Worm (Caenorhabditis elegans) whole organism, L2 larva: ENCODE data around the gene dnj-17.

Experiments used
- C34F6.9 ChIP-seq: fragments of 150-350 bp; optimal IDR thresholded peaks from 2 replicates; lab custom pipeline; 2014; ENCODE audit warnings: missing biosample characterization, missing genetic modification characterization
- F13H6.1 ChIP-seq: sonication (generic microtip); optimal IDR thresholded peaks from 2 replicates; lab custom pipeline; 2016; ENCODE audit warnings: missing genetic modification characterization, missing compliant biosample characterization
- R02D3.7 ChIP-seq: fragments of 150-350 bp; optimal IDR thresholded peaks from 2 replicates; lab custom pipeline; 2014; ENCODE audit warnings: missing biosample characterization, missing genetic modification characterization
- Y55F3AM.14 ChIP-seq: fragments of 200-800 bp; sonication (Bioruptor generic); optimal IDR thresholded peaks from 2 replicates; lab custom pipeline; 2018; ENCODE audit warnings: mild to moderate bottlenecking, missing genetic modification characterization, missing compliant biosample characterization
- ZK546.5 ChIP-seq: sonication (generic microtip); optimal IDR thresholded peaks from 2 replicates; lab custom pipeline; 2017; ENCODE audit warnings: missing biosample characterization, missing genetic modification characterization
- alr-1 ChIP-seq: fragments of 150-350 bp; optimal IDR thresholded peaks from 2 replicates; lab custom pipeline; 2014; ENCODE audit warnings: missing biosample characterization, missing genetic modification characterization
- blmp-1 ChIP-seq: sonication (generic microtip); optimal IDR thresholded peaks from 2 replicates; lab custom pipeline; 2017; ENCODE audit warnings: missing genetic modification characterization, mild to moderate bottlenecking, missing compliant biosample characterization, antibody characterized with exemption, moderate library complexity; ENCODE audit not compliant: insufficient read depth
- ceh-16 ChIP-seq: fragments of 150-350 bp; optimal IDR thresholded peaks from 2 replicates; lab custom pipeline; 2014; ENCODE audit warnings: missing biosample characterization, missing genetic modification characterization
- ceh-82 ChIP-seq: fragments of 150-350 bp; optimal IDR thresholded peaks from 2 replicates; lab custom pipeline; 2014; ENCODE audit warnings: missing biosample characterization, missing genetic modification characterization
- crh-2 ChIP-seq: sonication (generic microtip); optimal IDR thresholded peaks from 2 replicates; lab custom pipeline; 2017; ENCODE audit warnings: missing biosample characterization, missing genetic modification characterization
- dmd-4 ChIP-seq: sonication (generic microtip); optimal IDR thresholded peaks from 2 replicates; lab custom pipeline; 2017; ENCODE audit warnings: missing biosample characterization, missing genetic modification characterization
- elt-3 ChIP-seq: sonication (generic microtip); optimal IDR thresholded peaks from 2 replicates; lab custom pipeline; 2017; ENCODE audit warnings: missing biosample characterization, missing genetic modification characterization
- fos-1 ChIP-seq: fragments of 150-350 bp; optimal IDR thresholded peaks from 2 replicates; lab custom pipeline; 2014; ENCODE audit warnings: missing biosample characterization, missing genetic modification characterization
- gmeb-1 ChIP-seq: fragments of 150-350 bp; optimal IDR thresholded peaks from 2 replicates; lab custom pipeline; 2014; ENCODE audit warnings: missing biosample characterization, missing genetic modification characterization
- lin-13 ChIP-seq: fragments of 150-350 bp; optimal IDR thresholded peaks from 2 replicates; lab custom pipeline; 2014; ENCODE audit warnings: missing biosample characterization, missing genetic modification reagents, missing genetic modification characterization
- lin-39 ChIP-seq: fragments of 150-350 bp; optimal IDR thresholded peaks from 2 replicates; lab custom pipeline; 2014; ENCODE audit warnings: missing biosample characterization, missing genetic modification reagents, missing genetic modification characterization
- mbf-1 ChIP-seq: sonication (generic microtip); optimal IDR thresholded peaks from 2 replicates; lab custom pipeline; 2017; ENCODE audit warnings: missing biosample characterization, missing genetic modification characterization
- mdl-1 ChIP-seq, 2 experiments: fragments of 150-350 bp in 1 of 2; sonication (generic microtip) in 1 of 2; optimal IDR thresholded peaks; 2 replicates each; lab custom pipeline; 2017; ENCODE audit warnings: missing biosample characterization in 2 of 2, missing genetic modification characterization in 2 of 2
- nhr-10 ChIP-seq: sonication (generic microtip); optimal IDR thresholded peaks from 2 replicates; lab custom pipeline; 2017; ENCODE audit warnings: missing biosample characterization, missing genetic modification characterization
- nhr-11 ChIP-seq: fragments of 150-350 bp; optimal IDR thresholded peaks from 2 replicates; lab custom pipeline; 2014; ENCODE audit warnings: missing biosample characterization, missing genetic modification characterization
- nhr-129 ChIP-seq: fragments of 150-350 bp; optimal IDR thresholded peaks from 2 replicates; lab custom pipeline; 2014; ENCODE audit warnings: missing biosample characterization, missing genetic modification characterization
- nhr-237 ChIP-seq: fragments of 150-350 bp; optimal IDR thresholded peaks from 2 replicates; lab custom pipeline; 2014; ENCODE audit warnings: missing biosample characterization, missing genetic modification characterization
- nhr-25 ChIP-seq: fragments of 150-350 bp; sonication (generic microtip); optimal IDR thresholded peaks from 3 replicates; lab custom pipeline; 2014; ENCODE audit warnings: missing biosample characterization, missing genetic modification characterization
- peb-1 ChIP-seq: fragments of 150-350 bp; optimal IDR thresholded peaks from 2 replicates; lab custom pipeline; 2014; ENCODE audit warnings: missing biosample characterization, missing genetic modification characterization
- sem-4 ChIP-seq: fragments of 150-350 bp; optimal IDR thresholded peaks from 2 replicates; lab custom pipeline; 2014; ENCODE audit warnings: missing biosample characterization, missing genetic modification reagents, missing genetic modification characterization
- sma-3 ChIP-seq: sonication (generic microtip); optimal IDR thresholded peaks from 2 replicates; lab custom pipeline; 2016; ENCODE audit warnings: missing genetic modification reagents, missing genetic modification characterization, missing compliant biosample characterization
- sma-9 ChIP-seq, 2 experiments: fragments of 150-350 bp in 1 of 2; sonication (generic microtip) in 1 of 2; optimal IDR thresholded peaks; 2 replicates each; lab custom pipeline; 2014 to 2016; ENCODE audit warnings: missing genetic modification characterization in 2 of 2, mild to moderate bottlenecking in 1 of 2, missing biosample characterization in 1 of 2, missing compliant biosample characterization in 1 of 2, missing genetic modification reagents in 1 of 2, moderate library complexity in 1 of 2
- snpc-4 ChIP-seq: fragments of 150-350 bp; optimal IDR thresholded peaks from 2 replicates; lab custom pipeline; 2014; ENCODE audit warnings: missing biosample characterization, missing genetic modification characterization
- unc-55 ChIP-seq: fragments of 150-350 bp; sonication (generic microtip); optimal IDR thresholded peaks from 3 replicates; lab custom pipeline; 2014; ENCODE audit warnings: missing biosample characterization, missing genetic modification reagents, missing genetic modification characterization
- zag-1 ChIP-seq: fragments of 150-350 bp; optimal IDR thresholded peaks from 2 replicates; lab custom pipeline; 2014; ENCODE audit warnings: missing biosample characterization, missing genetic modification characterization
- ztf-11 ChIP-seq: sonication (generic microtip); optimal IDR thresholded peaks from 2 replicates; lab custom pipeline; 2017; ENCODE audit warnings: missing biosample characterization, missing genetic modification characterization
- ztf-4 ChIP-seq: fragments of 150-350 bp; optimal IDR thresholded peaks from 2 replicates; lab custom pipeline; 2014; ENCODE audit warnings: missing biosample characterization, missing genetic modification characterization

Gene dnj-17

DNA sequence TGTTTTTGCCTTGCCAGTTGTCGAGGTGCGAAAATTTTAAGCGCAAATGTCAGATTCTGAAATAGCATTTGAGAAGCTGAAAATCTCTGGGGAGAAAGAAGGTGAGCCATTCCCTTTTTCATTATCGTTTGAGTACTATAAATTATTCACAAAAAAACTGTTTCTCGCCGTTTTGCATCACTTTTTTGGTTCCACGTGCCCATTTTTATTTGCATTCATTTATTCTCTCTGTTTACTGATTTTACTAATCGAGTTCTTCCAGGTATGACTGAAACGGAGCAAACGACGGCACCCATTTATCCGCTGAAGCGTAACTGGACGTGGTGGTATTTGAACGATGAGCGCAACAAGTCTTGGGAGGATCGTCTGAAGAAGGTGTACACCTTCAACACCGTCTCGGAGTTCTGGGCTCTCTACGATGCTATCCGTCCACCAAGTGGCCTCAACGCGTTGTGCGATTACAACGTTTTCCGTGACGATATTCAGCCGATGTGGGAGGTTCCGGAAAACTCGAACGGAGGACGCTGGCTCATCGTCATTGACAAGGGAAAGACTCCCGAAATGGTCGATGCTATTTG is 49.5 kb downstream of the dnj-17 start:
- TF ChIP-seq gmeb-1 (tag; lab: Kevin White, UChicago) (no peak), nhr-237 (tag; lab: Kevin White, UChicago) (no peak), unc-55 (GFP tag; lab: Kevin White, UChicago) (no peak), ceh-82 (tag; lab: Kevin White, UChicago) (no peak), fos-1 (tag; lab: Kevin White, UChicago) (no peak), ztf-4 (tag; lab: Kevin White, UChicago) (no peak), lin-13 (GFP tag; lab: Kevin White, UChicago) (no peak), dmd-4 (tag; lab: Kevin White, UChicago) (no peak), nhr-129 (tag; lab: Kevin White, UChicago) (no peak), elt-3 (tag; lab: Kevin White, UChicago) (no peak), sma-3 (GFP tag; lab: Kevin White, UChicago) (no peak), nhr-10 (tag; lab: Kevin White, UChicago) (no peak), R02D3.7 (tag; lab: Kevin White, UChicago) (no peak), lin-39 (no peak), nhr-11 (no peak), crh-2 (tag; lab: Kevin White, UChicago) (no peak)

DNA sequence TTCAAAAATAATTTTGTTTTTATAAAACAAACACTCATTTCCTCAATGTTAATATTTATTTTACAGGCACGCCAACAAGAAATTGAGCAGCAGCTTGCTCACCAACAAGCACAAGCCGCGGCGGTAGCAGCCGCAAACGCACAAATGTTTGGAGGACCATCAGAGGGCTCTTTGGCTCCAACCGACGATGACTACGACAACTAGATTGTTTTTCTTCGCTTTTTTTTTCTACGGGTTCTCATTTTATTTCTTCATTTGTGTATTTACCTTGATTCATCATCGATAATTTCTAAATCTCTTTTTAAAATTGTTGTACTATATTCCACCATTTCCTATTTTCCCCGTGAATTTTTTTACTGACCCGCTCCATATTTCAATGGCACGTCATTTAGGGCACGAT is 50.0 kb downstream of the dnj-17 start, which contains the start of gene ife-1:
Gene ife-1, plus strand, starts transcription at position 301 of the 400 bp plus-strand sequence.
- no peak for TF ChIP-seq snpc-4 (tag; lab: Kevin White, UChicago)
- TF ChIP-seq blmp-1 = no peak
- no peak for TF ChIP-seq ceh-82 (tag; lab: Kevin White, UChicago)

ce11 chrIII:13342079-13342734 is 50.9 kb downstream of the dnj-17 start, which contains the start of gene dro-1:
Gene dro-1, plus strand, starts transcription at chrIII:13342684.
- TF ChIP-seq F13H6.1 (tag; lab: Kevin White, UChicago) (no peak), sma-3 (GFP tag; lab: Kevin White, UChicago) (no peak), Y55F3AM.14 (no peak), sem-4 (tag; lab: Kevin White, UChicago) (no peak), peb-1 (no peak), nhr-129 (tag; lab: Kevin White, UChicago) (no peak), nhr-237 (tag; lab: Kevin White, UChicago) (no peak), nhr-11 (no peak)

- TF ChIP-seq mdl-1 (tag; optimal IDR thresholded peaks at IDR 0.05; lab: Kevin White, UChicago) (no peak), mbf-1 (tag; lab: Kevin White, UChicago) (no peak), gmeb-1 (tag; lab: Kevin White, UChicago) (no peak), alr-1 (tag; lab: Kevin White, UChicago) (no peak), elt-3 (tag; lab: Kevin White, UChicago) (no peak), zag-1 (tag; lab: Kevin White, UChicago) (no peak), C34F6.9 (tag; lab: Kevin White, UChicago) (no peak), ceh-16 (tag; lab: Kevin White, UChicago) (no peak), sma-3 (GFP tag; lab: Kevin White, UChicago) (no peak), snpc-4 (tag; lab: Kevin White, UChicago) (no peak), fos-1 (tag; lab: Kevin White, UChicago) (no peak), nhr-25 (tag; lab: Kevin White, UChicago) (no peak), ZK546.5 (no peak), ztf-11 (tag; lab: Kevin White, UChicago) (no peak), nhr-237 (tag; lab: Kevin White, UChicago) (no peak), lin-13 (GFP tag; lab: Kevin White, UChicago) (no peak), sma-9 (GFP tag; optimal IDR thresholded peaks at IDR 0.05; lab: Kevin White, UChicago) (no peak), sma-9 (tag; optimal IDR thresholded peaks at IDR 0.05; lab: Kevin White, UChicago) (no peak)
Observed at ce11 chrIII:13341275-13341626, 51.9 kb downstream of the dnj-17 start, which contains the start of gene nud-1. Gene nud-1, plus strand, starts transcription at chrIII:13341527.
